Worm (Caenorhabditis elegans) whole organism, L1 larva: ENCODE results near the gene ostf-4.

Source experiments
- ceh-88 ChIP-seq: fragments of 200-800 bp; sonication (Bioruptor generic); IDR thresholded peaks from 2 replicates; pipeline ENCODE4 v1.3.6; 2022; ENCODE audit warnings: missing genetic modification characterization, missing compliant biosample characterization
- ceh-90 ChIP-seq: sonication (generic microtip); optimal IDR thresholded peaks from 2 replicates; lab custom pipeline; 2016; ENCODE audit warnings: missing genetic modification characterization, missing compliant biosample characterization
- elt-2 ChIP-seq: sonication (generic microtip); optimal IDR thresholded peaks from 2 replicates; lab custom pipeline; 2016; ENCODE audit warnings: missing genetic modification characterization, mild to moderate bottlenecking, inconsistent platforms, missing compliant biosample characterization, missing genetic modification reagents
- fkh-10 ChIP-seq: sonication (generic microtip); optimal IDR thresholded peaks from 2 replicates; lab custom pipeline; 2017; ENCODE audit warnings: missing biosample characterization, missing genetic modification reagents, missing genetic modification characterization
- lin-35 ChIP-seq, 2 experiments: fragments of 150-350 bp; optimal IDR thresholded peaks; 2 replicates each; lab custom pipeline; 2014; ENCODE audit warnings: missing biosample characterization in 2 of 2, missing genetic modification characterization in 2 of 2, missing genetic modification reagents in 2 of 2
- lin-39 ChIP-seq: fragments of 150-350 bp; optimal IDR thresholded peaks from 2 replicates; lab custom pipeline; 2014; ENCODE audit warnings: missing biosample characterization, missing genetic modification reagents, missing genetic modification characterization
- nhr-76 ChIP-seq: sonication (generic microtip); optimal IDR thresholded peaks from 2 replicates; lab custom pipeline; 2017; ENCODE audit warnings: missing biosample characterization, missing genetic modification characterization
- unc-130 ChIP-seq: fragments of 150-350 bp; optimal IDR thresholded peaks from 2 replicates; lab custom pipeline; 2017; ENCODE audit warnings: missing biosample characterization, missing genetic modification characterization, inconsistent platforms
- ztf-11 ChIP-seq, 2 experiments: sonication (generic microtip); optimal IDR thresholded peaks; 2 replicates each; lab custom pipeline; 2016 to 2017; ENCODE audit warnings: missing genetic modification characterization in 2 of 2, missing biosample characterization in 1 of 2, missing compliant biosample characterization in 1 of 2

DNA sequence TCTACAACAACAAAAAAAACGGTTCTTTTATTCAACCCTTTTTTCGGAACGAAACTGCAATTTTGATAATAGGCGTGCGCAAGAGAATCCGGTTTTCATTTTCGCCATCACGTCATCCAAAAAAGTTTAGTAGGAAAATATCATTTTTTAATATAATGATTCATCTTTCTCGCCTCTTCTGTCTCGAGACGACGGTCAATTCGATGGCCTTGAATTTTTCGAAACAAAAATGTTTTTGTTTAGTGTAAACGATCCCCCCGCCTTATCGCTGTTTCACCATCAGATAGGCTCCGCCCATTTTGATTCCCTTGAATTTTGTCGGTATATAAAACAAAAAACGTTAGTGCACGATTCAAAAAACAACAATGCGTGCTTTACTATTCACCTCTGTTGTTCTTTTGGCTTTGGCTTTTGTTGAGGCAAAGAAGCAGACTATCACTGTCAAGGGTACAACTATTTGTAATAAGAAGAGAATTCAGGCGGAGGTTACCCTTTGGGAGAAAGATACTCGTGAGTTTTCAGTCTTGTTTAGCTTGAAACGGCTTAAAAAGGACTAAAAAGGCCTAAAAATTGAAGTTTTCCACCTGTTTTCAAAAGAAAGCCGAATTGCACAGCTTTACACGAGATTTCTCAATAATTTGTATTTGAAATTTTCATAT lies 19.3 kb upstream of the ostf-4 start, which contains the start of gene ttr-15:
- TF ChIP-seq lin-35 (GFP tag; optimal IDR thresholded peaks at IDR 0.05; lab: Kevin White, UChicago) (peak in 1 of 2 experiments; percentile 12), unc-130 (tag; lab: Kevin White, UChicago) (no peak), elt-2 (tag; lab: Kevin White, UChicago) (no peak), nhr-76 (tag; lab: Kevin White, UChicago) (no peak), ztf-11 (tag; optimal IDR thresholded peaks at IDR 0.05; lab: Kevin White, UChicago) (no peak), ceh-90 (tag; lab: Kevin White, UChicago) (no peak), lin-39 (no peak), fkh-10 (GFP tag; lab: Kevin White, UChicago) (no peak), ceh-88 (GFP tag; lab: Robert Waterston, UW) (no peak)
